Fruit fly (Drosophila melanogaster) whole organism, embryonic: ENCODE data around the gene CG42237.

Experiments used
- Bdp1 ChIP-seq: fragments of 200-800 bp; sonication (Bioruptor generic); optimal IDR thresholded peaks from 3 replicates; lab custom pipeline; 2016; ENCODE audit warnings: missing biosample characterization, missing genetic modification characterization
- CG10267 ChIP-seq: fragments of 200-800 bp; sonication (Bioruptor generic); optimal IDR thresholded peaks from 2 replicates; lab custom pipeline; 2018; ENCODE audit warnings: missing biosample characterization, mild to moderate bottlenecking, missing genetic modification characterization, moderate library complexity
- CG10565 ChIP-seq: fragments of 200-800 bp; sonication (Bioruptor generic); optimal IDR thresholded peaks from 3 replicates; lab custom pipeline; 2016; ENCODE audit warnings: missing biosample characterization, mild to moderate bottlenecking, missing genetic modification characterization
- CG12219 ChIP-seq: fragments of 200-800 bp; sonication (Bioruptor generic); optimal IDR thresholded peaks from 3 replicates; lab custom pipeline; 2018; ENCODE audit warnings: missing biosample characterization, mild to moderate bottlenecking, missing genetic modification characterization
- CG13624 ChIP-seq: fragments of 200-800 bp; sonication (Bioruptor generic); optimal IDR thresholded peaks from 2 replicates; lab custom pipeline; 2016; ENCODE audit warnings: missing biosample characterization, missing genetic modification characterization
- CG13775 ChIP-seq: fragments of 200-800 bp; sonication (Bioruptor generic); optimal IDR thresholded peaks from 3 replicates; lab custom pipeline; 2017; ENCODE audit warnings: missing biosample characterization, mild to moderate bottlenecking, missing genetic modification characterization
- CG1529 ChIP-seq: fragments of 200-800 bp; sonication (Bioruptor generic); optimal IDR thresholded peaks from 3 replicates; lab custom pipeline; 2018; ENCODE audit warnings: missing biosample characterization, missing genetic modification characterization
- CG17359 ChIP-seq: fragments of 200-800 bp; sonication (Bioruptor generic); optimal IDR thresholded peaks from 3 replicates; lab custom pipeline; 2018; ENCODE audit warnings: missing biosample characterization, mild to moderate bottlenecking, missing genetic modification characterization, moderate library complexity
- CG17361 ChIP-seq: fragments of 200-800 bp; sonication (Bioruptor generic); IDR thresholded peaks from 3 replicates; pipeline ENCODE4 v1.3.6; 2022; ENCODE audit warnings: missing biosample characterization, missing genetic modification characterization
- CG17802 ChIP-seq: fragments of 200-800 bp; sonication (Bioruptor generic); optimal IDR thresholded peaks from 2 replicates; lab custom pipeline; 2018; ENCODE audit warnings: missing biosample characterization, mild to moderate bottlenecking, missing genetic modification characterization, moderate library complexity
- CG1792 ChIP-seq: fragments of 200-800 bp; sonication (Bioruptor generic); optimal IDR thresholded peaks from 2 replicates; lab custom pipeline; 2016; ENCODE audit warnings: missing biosample characterization, missing genetic modification characterization
- CG18262 ChIP-seq: fragments of 200-800 bp; optimal IDR thresholded peaks from 3 replicates; lab custom pipeline; 2019; ENCODE audit warnings: missing biosample characterization, mild to moderate bottlenecking, missing genetic modification characterization, moderate library complexity
- CG18476 ChIP-seq: fragments of 200-800 bp; sonication (Bioruptor generic); optimal IDR thresholded peaks from 2 replicates; lab custom pipeline; 2016; ENCODE audit warnings: missing biosample characterization, mild to moderate bottlenecking, missing genetic modification characterization
- CG2116 ChIP-seq: fragments of 200-800 bp; sonication (Bioruptor generic); optimal IDR thresholded peaks from 3 replicates; lab custom pipeline; 2018; ENCODE audit warnings: missing biosample characterization, mild to moderate bottlenecking, missing genetic modification characterization
- CG30020 ChIP-seq: fragments of 200-800 bp; optimal IDR thresholded peaks from 2 replicates; lab custom pipeline; 2019; ENCODE audit warnings: missing biosample characterization, mild to moderate bottlenecking, missing genetic modification characterization, moderate library complexity
- CG30403 ChIP-seq: fragments of 200-800 bp; sonication (Bioruptor generic); optimal IDR thresholded peaks from 3 replicates; lab custom pipeline; 2016; ENCODE audit warnings: missing biosample characterization, missing genetic modification characterization
- CG3163 ChIP-seq: fragments of 200-800 bp; sonication (Bioruptor generic); optimal IDR thresholded peaks from 3 replicates; lab custom pipeline; 2016; ENCODE audit warnings: missing biosample characterization, missing genetic modification characterization
- CG33557 ChIP-seq: fragments of 200-800 bp; sonication (Bioruptor generic); optimal IDR thresholded peaks from 2 replicates; lab custom pipeline; 2019; ENCODE audit warnings: missing biosample characterization, mild to moderate bottlenecking, missing genetic modification characterization, moderate library complexity
- CG3995 ChIP-seq: fragments of 200-800 bp; sonication (Bioruptor generic); optimal IDR thresholded peaks from 3 replicates; lab custom pipeline; 2016; ENCODE audit warnings: missing biosample characterization, missing genetic modification characterization
- CG4282 ChIP-seq: fragments of 200-800 bp; sonication (Bioruptor generic); optimal IDR thresholded peaks from 2 replicates; lab custom pipeline; 2016; ENCODE audit warnings: missing biosample characterization, missing genetic modification characterization
- CG6272 ChIP-seq: fragments of 200-800 bp; sonication (Bioruptor generic); IDR thresholded peaks from 2 replicates; pipeline ENCODE4 v1.3.6; 2022; ENCODE audit warnings: missing biosample characterization, missing genetic modification characterization
- CG9215 ChIP-seq: fragments of 200-800 bp; sonication (Bioruptor generic); IDR thresholded peaks from 2 replicates; pipeline ENCODE4 v1.3.6; 2022; ENCODE audit warnings: missing biosample characterization, missing genetic modification characterization
- Dad ChIP-seq: fragments of 200-800 bp; sonication (Bioruptor generic); optimal IDR thresholded peaks from 3 replicates; lab custom pipeline; 2016; ENCODE audit warnings: missing biosample characterization, missing genetic modification characterization
- Gug ChIP-seq: fragments of 200-800 bp; sonication (Bioruptor generic); IDR thresholded peaks from 4 replicates; pipeline ENCODE4 v1.3.6; 2022; ENCODE audit warnings: missing biosample characterization, missing genetic modification characterization
- HmgZ ChIP-seq: fragments of 200-800 bp; sonication (Bioruptor generic); optimal IDR thresholded peaks from 2 replicates; lab custom pipeline; 2018; ENCODE audit warnings: missing biosample characterization, mild to moderate bottlenecking, missing genetic modification characterization
- Hr39 ChIP-seq: fragments of >200 bp; optimal IDR thresholded peaks from 2 replicates; lab custom pipeline; 2017
- Kr ChIP-seq: fragments of 200-800 bp; sonication (Bioruptor generic); optimal IDR thresholded peaks from 2 replicates; lab custom pipeline; 2017; ENCODE audit warnings: missing biosample characterization, mild to moderate bottlenecking, missing genetic modification characterization
- NFAT ChIP-seq: fragments of 200-800 bp; sonication (Bioruptor generic); IDR thresholded peaks from 2 replicates; pipeline ENCODE4 v1.3.6; 2022; ENCODE audit warnings: missing biosample characterization, missing genetic modification characterization
- Opbp ChIP-seq: fragments of 200-800 bp; sonication (Bioruptor generic); IDR thresholded peaks from 3 replicates; pipeline ENCODE4 v1.3.6; 2022; ENCODE audit warnings: missing biosample characterization, missing genetic modification characterization; ENCODE audit not compliant: partially characterized antibody
- Sry-β ChIP-seq: fragments of 200-800 bp; sonication (Bioruptor generic); optimal IDR thresholded peaks from 2 replicates; lab custom pipeline; 2018; ENCODE audit warnings: missing biosample characterization, mild to moderate bottlenecking, missing genetic modification characterization, moderate library complexity
- Stat92E ChIP-seq, 3 experiments: fragments of >200 bp in 2 of 3; fragments of 200-800 bp in 1 of 3; sonication (Bioruptor generic) in 1 of 3; optimal IDR thresholded peaks; 2 replicates each; lab custom pipeline; 2017 to 2019; ENCODE audit warnings: missing biosample characterization in 3 of 3, missing genetic modification characterization in 3 of 3, mild to moderate bottlenecking in 1 of 3, moderate library complexity in 1 of 3
- bbx ChIP-seq: fragments of 200-800 bp; sonication (Bioruptor generic); IDR thresholded peaks from 2 replicates; pipeline ENCODE4 v1.3.6; 2022; ENCODE audit warnings: missing biosample characterization, missing genetic modification characterization; ENCODE audit not compliant: partially characterized antibody
- btn ChIP-seq: fragments of 200-800 bp; sonication (Bioruptor generic); optimal IDR thresholded peaks from 2 replicates; lab custom pipeline; 2016; ENCODE audit warnings: missing biosample characterization, missing genetic modification characterization
- cato ChIP-seq: fragments of 200-800 bp; sonication (Bioruptor generic); optimal IDR thresholded peaks from 2 replicates; lab custom pipeline; 2016; ENCODE audit warnings: missing biosample characterization, missing genetic modification characterization, borderline replicate concordance
- ci ChIP-seq: fragments of 200-800 bp; sonication (Bioruptor generic); IDR thresholded peaks from 3 replicates; pipeline ENCODE4 v1.3.6; 2022; ENCODE audit warnings: missing biosample characterization, missing genetic modification characterization
- da ChIP-seq: fragments of 200-800 bp; sonication (Bioruptor generic); optimal IDR thresholded peaks from 2 replicates; lab custom pipeline; 2016; ENCODE audit warnings: missing biosample characterization, missing genetic modification characterization
- dati ChIP-seq: fragments of 200-800 bp; sonication (Bioruptor generic); IDR thresholded peaks from 2 replicates; pipeline ENCODE4 v1.3.6; 2022; ENCODE audit warnings: missing biosample characterization, missing genetic modification characterization
- fd64A ChIP-seq: fragments of 200-800 bp; sonication (Bioruptor generic); optimal IDR thresholded peaks from 3 replicates; lab custom pipeline; 2018; ENCODE audit warnings: missing biosample characterization, mild to moderate bottlenecking, missing genetic modification characterization
- ftz-f1 ChIP-seq: fragments of 200-800 bp; sonication (Bioruptor generic); optimal IDR thresholded peaks from 2 replicates; lab custom pipeline; 2016; ENCODE audit warnings: missing biosample characterization, missing genetic modification characterization
- hkb ChIP-seq, 2 experiments: fragments of 200-800 bp in 1 of 2; fragments of >200 bp in 1 of 2; sonication (Bioruptor generic) in 1 of 2; IDR thresholded peaks in 1 of 2; optimal IDR thresholded peaks in 1 of 2; 2 replicates each; pipeline versions ENCODE4 v1.3.6 to Lab custom; 2017 to 2022; ENCODE audit warnings: missing biosample characterization in 1 of 2, missing genetic modification characterization in 1 of 2
- lbe ChIP-seq: fragments of 200-800 bp; sonication (Bioruptor generic); optimal IDR thresholded peaks from 2 replicates; lab custom pipeline; 2016; ENCODE audit warnings: missing biosample characterization, mild to moderate bottlenecking, missing genetic modification characterization
- luna ChIP-seq: fragments of 200-800 bp; sonication (Bioruptor generic); optimal IDR thresholded peaks from 2 replicates; lab custom pipeline; 2016; ENCODE audit warnings: missing biosample characterization, missing genetic modification characterization
- mam ChIP-seq: fragments of 200-800 bp; sonication (Bioruptor generic); optimal IDR thresholded peaks from 3 replicates; lab custom pipeline; 2016; ENCODE audit warnings: missing biosample characterization, missing genetic modification characterization
- oc ChIP-seq: fragments of 200-800 bp; sonication (Bioruptor generic); optimal IDR thresholded peaks from 2 replicates; lab custom pipeline; 2018; ENCODE audit warnings: missing biosample characterization, mild to moderate bottlenecking, missing genetic modification characterization, moderate library complexity
- peb ChIP-seq: fragments of 200-800 bp; sonication (Bioruptor generic); IDR thresholded peaks from 2 replicates; pipeline ENCODE4 v1.3.6; 2022; ENCODE audit warnings: missing biosample characterization, missing genetic modification characterization
- pnt ChIP-seq: fragments of 200-800 bp; sonication (Bioruptor generic); optimal IDR thresholded peaks from 3 replicates; lab custom pipeline; 2016; ENCODE audit warnings: missing biosample characterization, missing genetic modification characterization
- seq ChIP-seq: fragments of 200-800 bp; sonication (Bioruptor generic); IDR thresholded peaks from 2 replicates; pipeline ENCODE4 v1.3.6; 2022; ENCODE audit warnings: missing biosample characterization, missing genetic modification characterization
- sim ChIP-seq: fragments of 200-800 bp; sonication (Bioruptor generic); IDR thresholded peaks from 2 replicates; pipeline ENCODE4 v1.3.6; 2022; ENCODE audit warnings: missing biosample characterization, missing genetic modification characterization
- tgo ChIP-seq: fragments of 200-800 bp; sonication (Bioruptor generic); IDR thresholded peaks from 3 replicates; pipeline ENCODE4 v1.3.6; 2022; ENCODE audit warnings: missing biosample characterization, missing genetic modification characterization
- vfl ChIP-seq: fragments of 200-800 bp; sonication (Bioruptor generic); optimal IDR thresholded peaks from 2 replicates; lab custom pipeline; 2016; ENCODE audit warnings: missing biosample characterization, missing genetic modification characterization
- wdn ChIP-seq: fragments of 200-800 bp; sonication (Bioruptor generic); IDR thresholded peaks from 2 replicates; pipeline ENCODE4 v1.3.6; 2022; ENCODE audit warnings: missing biosample characterization, missing genetic modification characterization
- wor ChIP-seq: fragments of 200-800 bp; sonication (Bioruptor generic); IDR thresholded peaks from 2 replicates; pipeline ENCODE4 v1.3.6; 2022; ENCODE audit warnings: missing biosample characterization, missing genetic modification characterization

CG42237 gene

dm6 chrX:13099919-13100318 is 15.0 kb upstream of the CG42237 start (continued):
- TF ChIP-seq luna (GFP tag; lab: Kevin White, UChicago) (no peak), Opbp (GFP tag; lab: Robert Waterston, UW) (no peak), oc (peak; percentile 40), da (GFP tag; lab: Kevin White, UChicago) (no peak), pnt (no peak), CG17361 (GFP tag; lab: Robert Waterston, UW) (peak; percentile 79), ftz-f1 (GFP tag; lab: Kevin White, UChicago) (peak; percentile 24), CG10565 (GFP tag; lab: Kevin White, UChicago) (no peak), CG13624 (GFP tag; lab: Kevin White, UChicago) (no peak), CG9215 (GFP tag; lab: Robert Waterston, UW) (peak; percentile 77), Sry-β (GFP tag; lab: Kevin White, UChicago) (peak; percentile 17), Stat92E (GFP tag; optimal IDR thresholded peaks at IDR 0.05; lab: Kevin White, UChicago) (no peak), Kr (GFP tag; lab: Kevin White, UChicago) (no peak), cato (GFP tag; lab: Kevin White, UChicago) (peak; percentile 43), wdn (peak; percentile 77), CG1792 (GFP tag; lab: Kevin White, UChicago) (no peak), CG2116 (GFP tag; lab: Kevin White, UChicago) (peak; percentile 13), seq (GFP tag; lab: Robert Waterston, UW) (peak; percentile 86), CG1529 (GFP tag; lab: Kevin White, UChicago) (peak; percentile 34), btn (GFP tag; lab: Kevin White, UChicago) (no peak), wor (GFP tag; lab: Robert Waterston, UW) (peak; percentile 62), Dad (GFP tag; lab: Kevin White, UChicago) (peak; percentile 4), sim (GFP tag; lab: Robert Waterston, UW) (no peak), ci (GFP tag; lab: Robert Waterston, UW) (peak; percentile 88), CG33557 (GFP tag; lab: Kevin White, UChicago) (peak; percentile 19), fd64A (GFP tag; lab: Kevin White, UChicago) (no peak), CG3995 (GFP tag; lab: Kevin White, UChicago) (no peak), Hr39 (lab: Kevin White, UChicago) (no peak), CG13775 (GFP tag; lab: Kevin White, UChicago) (peak; percentile 61), Bdp1 (GFP tag; lab: Kevin White, UChicago) (no peak), lbe (GFP tag; lab: Kevin White, UChicago) (peak; percentile 46), bbx (GFP tag; lab: Robert Waterston, UW) (no peak), CG30403 (GFP tag; lab: Kevin White, UChicago) (peak; percentile 75), CG18476 (GFP tag; lab: Kevin White, UChicago) (peak; percentile 43), NFAT (peak; percentile 91), CG3163 (GFP tag; lab: Kevin White, UChicago) (no peak), CG30020 (tag; lab: Kevin White, UChicago) (peak; percentile 16), vfl (GFP tag; lab: Kevin White, UChicago) (no peak), CG17802 (tag; lab: Kevin White, UChicago) (no peak), CG17359 (peak; percentile 85), CG4282 (GFP tag; lab: Kevin White, UChicago) (no peak), Gug (GFP tag; lab: Robert Waterston, UW) (peak; percentile 84), tgo (peak; percentile 91), CG18262 (tag; lab: Kevin White, UChicago) (peak; percentile 70), peb (GFP tag; lab: Robert Waterston, UW) (peak; percentile 33; the same call in 1 of the 2 replicates), CG10267 (tag; lab: Kevin White, UChicago) (peak; percentile 59), dati (GFP tag; lab: Robert Waterston, UW) (peak; percentile 63), HmgZ (tag; lab: Kevin White, UChicago) (peak; percentile 84), CG6272 (GFP tag; lab: Robert Waterston, UW) (peak; percentile 89), CG12219 (GFP tag; lab: Kevin White, UChicago) (peak; percentile 75), hkb (optimal IDR thresholded peaks at IDR 0.05; lab: Kevin White, UChicago) (no peak), hkb (GFP tag; IDR thresholded peaks at IDR 0.05; lab: Robert Waterston, UW) (peak; percentile 91), mam (GFP tag; lab: Kevin White, UChicago) (peak; percentile 26)
